Worm (Caenorhabditis elegans): ENCODE results near the gene ddn-2.

DNA sequence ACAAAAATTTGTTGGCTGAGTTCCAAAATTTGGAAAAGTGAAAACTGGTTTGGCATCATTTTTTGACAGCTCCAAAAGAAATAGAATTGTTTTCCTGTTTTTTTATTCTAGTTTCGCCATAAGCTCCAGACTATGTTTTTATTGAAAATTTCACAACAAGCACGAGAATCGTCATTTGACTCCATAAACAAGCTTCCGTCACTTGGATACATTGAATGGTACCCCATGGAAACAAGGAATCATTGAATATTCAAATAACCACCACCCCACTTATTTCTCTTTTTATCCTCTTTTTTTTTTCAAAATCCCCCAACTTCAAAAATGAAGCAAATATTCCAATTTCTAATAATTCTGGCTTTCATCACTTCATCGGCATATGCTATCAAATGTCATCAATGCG, at the start of gene ddn-2:
- TF ChIP-seq dao-5 (tag; optimal IDR thresholded peaks at IDR 0.05), result no peak
- no peak for TF ChIP-seq W03F9.2 (tag; optimal IDR thresholded peaks at IDR 0.05)

Measured in whole organism, L4/young adult.